Worm (Caenorhabditis elegans): ENCODE results near the gene F47D12.6.

Gene F47D12.6

DNA sequence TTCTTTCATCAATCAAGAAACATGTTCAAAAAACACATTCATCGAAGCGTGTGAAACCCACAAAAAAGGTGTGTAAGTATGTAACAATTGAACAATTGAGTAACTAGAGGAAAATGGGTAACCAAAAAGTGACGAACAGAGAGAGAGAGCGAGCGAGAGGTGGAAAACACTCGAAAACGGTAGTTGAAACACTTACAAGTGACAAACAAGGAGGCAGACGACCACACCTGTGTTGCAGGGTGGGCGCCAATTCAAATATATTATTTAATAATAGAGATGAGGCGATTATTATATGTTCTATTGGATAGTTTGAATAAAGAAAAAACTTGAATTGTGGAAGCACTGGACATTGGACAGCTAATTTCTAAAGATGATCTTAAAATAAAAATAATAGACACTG, 2.3 kb upstream of the F47D12.6 start:
- TF ChIP-seq drap-1 (GFP tag; optimal IDR thresholded peaks at IDR 0.05) (no peak), nhr-2 (tag; optimal IDR thresholded peaks at IDR 0.05) (no peak), ceh-39 (tag; optimal IDR thresholded peaks at IDR 0.05) (no peak), unc-62 (GFP tag; optimal IDR thresholded peaks at IDR 0.05) (no peak), unc-120 (tag; optimal IDR thresholded peaks at IDR 0.05; ENCODE audit: poor library complexity, severe bottlenecking) (no peak), nhr-76 (tag; optimal IDR thresholded peaks at IDR 0.05) (no peak), lin-32 (GFP tag; optimal IDR thresholded peaks at IDR 0.05) (no peak), bed-3 (GFP tag; optimal IDR thresholded peaks at IDR 0.05) (no peak), sptf-1 (tag; optimal IDR thresholded peaks at IDR 0.05) (no peak), unc-39 (tag; optimal IDR thresholded peaks at IDR 0.05) (no peak)

- no peak for TF ChIP-seq nhr-12 (tag; optimal IDR thresholded peaks at IDR 0.05)
- no peak for TF ChIP-seq nhr-76 (tag; optimal IDR thresholded peaks at IDR 0.05)
- no peak for TF ChIP-seq blmp-1 (tag; optimal IDR thresholded peaks at IDR 0.05)
These were observed 1.2 kb downstream of the F47D12.6 start, which contains the start of gene gadr-3 for ce11 chrIII:6285890-6286289. Gene gadr-3 (minus strand): TSS chrIII:6285990.

ce11 chrIII:6283024-6283423, 4.1 kb downstream of the F47D12.6 start:
- TF ChIP-seq mls-2 (tag; optimal IDR thresholded peaks at IDR 0.05) (no peak), ceh-43 (GFP tag; optimal IDR thresholded peaks at IDR 0.05) (no peak), unc-120 (tag; optimal IDR thresholded peaks at IDR 0.05; ENCODE audit: poor library complexity, severe bottlenecking) (no peak), snpc-4 (tag; optimal IDR thresholded peaks at IDR 0.05) (no peak), unc-62 (GFP tag; optimal IDR thresholded peaks at IDR 0.05) (no peak), tbx-8 (GFP tag; optimal IDR thresholded peaks at IDR 0.05) (no peak), flh-1 (GFP tag; optimal IDR thresholded peaks at IDR 0.05) (no peak), nhr-2 (tag; optimal IDR thresholded peaks at IDR 0.05) (no peak), elt-1 (tag; optimal IDR thresholded peaks at IDR 0.05; ENCODE audit: borderline replicate concordance, insufficient read depth) (no peak), ces-1 (GFP tag; optimal IDR thresholded peaks at IDR 0.05) (no peak), nhr-237 (tag; optimal IDR thresholded peaks at IDR 0.05) (no peak), ztf-11 (tag; optimal IDR thresholded peaks at IDR 0.05) (no peak), unc-39 (tag; optimal IDR thresholded peaks at IDR 0.05) (no peak), mab-5 (tag; optimal IDR thresholded peaks at IDR 0.05) (no peak), ham-2 (GFP tag; optimal IDR thresholded peaks at IDR 0.05) (no peak)

DNA sequence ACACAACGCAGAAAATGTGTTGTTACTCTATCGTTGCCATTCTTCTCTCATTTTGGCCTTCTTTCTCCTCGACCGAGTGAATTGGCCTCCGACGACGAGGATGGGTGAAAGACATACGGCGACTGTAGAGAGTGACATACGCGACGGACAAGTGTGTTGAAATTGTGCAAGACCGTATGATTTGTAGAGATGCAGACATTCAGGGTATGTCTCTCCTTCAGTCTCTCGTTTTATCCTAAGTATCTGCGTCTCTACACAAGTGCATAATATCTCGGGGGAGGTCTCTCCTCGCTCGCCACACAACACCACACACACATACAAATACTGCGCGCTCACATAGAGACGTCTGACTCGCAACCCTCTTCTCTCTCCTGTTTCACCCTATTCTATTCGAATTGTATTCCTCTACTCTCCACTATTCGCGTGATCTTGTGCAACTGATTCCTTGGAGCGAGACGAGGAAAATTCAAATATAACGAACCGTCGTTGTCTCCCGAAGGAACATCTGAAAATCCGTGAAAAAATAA, 7.0 kb downstream of the F47D12.6 start, which contains the start of gene hmg-1.2:
Gene hmg-1.2, plus strand, starts transcription at position 311 of the 527 bp plus-strand sequence.
- TF ChIP-seq lin-32 (GFP tag; optimal IDR thresholded peaks at IDR 0.05) (no peak), sptf-1 (tag; optimal IDR thresholded peaks at IDR 0.05) (peak; percentile 62), mab-5 (tag; optimal IDR thresholded peaks at IDR 0.05) (no peak), cnd-1 (tag; optimal IDR thresholded peaks at IDR 0.05) (peak; percentile 73), pha-4 (tag; optimal IDR thresholded peaks at IDR 0.05) (peak; percentile 0), snpc-4 (tag; optimal IDR thresholded peaks at IDR 0.05) (no peak), nhr-2 (tag; optimal IDR thresholded peaks at IDR 0.05) (no peak), elt-1 (tag; optimal IDR thresholded peaks at IDR 0.05; ENCODE audit: borderline replicate concordance, insufficient read depth) (no peak), nhr-12 (tag; optimal IDR thresholded peaks at IDR 0.05) (no peak), nhr-28 (tag; optimal IDR thresholded peaks at IDR 0.05) (no peak), elt-3 (tag; optimal IDR thresholded peaks at IDR 0.05) (no peak), zip-8 (tag; optimal IDR thresholded peaks at IDR 0.05) (no peak), blmp-1 (tag; optimal IDR thresholded peaks at IDR 0.05) (peak; percentile 13), ceh-43 (GFP tag; optimal IDR thresholded peaks at IDR 0.05) (no peak), bed-3 (GFP tag; optimal IDR thresholded peaks at IDR 0.05) (no peak), nhr-237 (tag; optimal IDR thresholded peaks at IDR 0.05) (peak; percentile 56), lin-13 (tag; optimal IDR thresholded peaks at IDR 0.05) (peak; percentile 67), unc-39 (tag; optimal IDR thresholded peaks at IDR 0.05) (peak; percentile 32), M03D4.4 (tag; optimal IDR thresholded peaks at IDR 0.05) (no peak), ces-1 (GFP tag; optimal IDR thresholded peaks at IDR 0.05) (peak; percentile 74), mls-2 (tag; optimal IDR thresholded peaks at IDR 0.05) (peak; percentile 65), ceh-83 (GFP tag; optimal IDR thresholded peaks at IDR 0.05) (no peak), hlh-1 (tag; optimal IDR thresholded peaks at IDR 0.05) (no peak), unc-120 (tag; optimal IDR thresholded peaks at IDR 0.05; ENCODE audit: poor library complexity, severe bottlenecking) (peak; percentile 82), ceh-39 (tag; optimal IDR thresholded peaks at IDR 0.05) (peak; percentile 4), ztf-11 (tag; optimal IDR thresholded peaks at IDR 0.05) (no peak), ham-2 (GFP tag; optimal IDR thresholded peaks at IDR 0.05) (peak; percentile 11), mep-1 (tag; optimal IDR thresholded peaks at IDR 0.05) (no peak), flh-1 (GFP tag; optimal IDR thresholded peaks at IDR 0.05) (no peak), unc-62 (GFP tag; optimal IDR thresholded peaks at IDR 0.05) (peak; percentile 92), sem-2 (GFP tag; optimal IDR thresholded peaks at IDR 0.05) (no peak), drap-1 (GFP tag; optimal IDR thresholded peaks at IDR 0.05) (peak; percentile 59), nhr-76 (tag; optimal IDR thresholded peaks at IDR 0.05) (no peak), lsy-2 (tag; optimal IDR thresholded peaks at IDR 0.05) (peak; percentile 68), tbx-8 (GFP tag; optimal IDR thresholded peaks at IDR 0.05) (no peak)
